Worm (Caenorhabditis elegans) whole organism, L2 larva: ENCODE data around the gene cor-1.

Experiments used
- C34F6.9 ChIP-seq: fragments of 150-350 bp; optimal IDR thresholded peaks from 2 replicates; lab custom pipeline; 2014; ENCODE audit warnings: missing biosample characterization, missing genetic modification characterization
- F13H6.1 ChIP-seq: sonication (generic microtip); optimal IDR thresholded peaks from 2 replicates; lab custom pipeline; 2016; ENCODE audit warnings: missing genetic modification characterization, missing compliant biosample characterization
- R02D3.7 ChIP-seq: fragments of 150-350 bp; optimal IDR thresholded peaks from 2 replicates; lab custom pipeline; 2014; ENCODE audit warnings: missing biosample characterization, missing genetic modification characterization
- Y55F3AM.14 ChIP-seq: fragments of 200-800 bp; sonication (Bioruptor generic); optimal IDR thresholded peaks from 2 replicates; lab custom pipeline; 2018; ENCODE audit warnings: mild to moderate bottlenecking, missing genetic modification characterization, missing compliant biosample characterization
- ZK546.5 ChIP-seq: sonication (generic microtip); optimal IDR thresholded peaks from 2 replicates; lab custom pipeline; 2017; ENCODE audit warnings: missing biosample characterization, missing genetic modification characterization
- alr-1 ChIP-seq: fragments of 150-350 bp; optimal IDR thresholded peaks from 2 replicates; lab custom pipeline; 2014; ENCODE audit warnings: missing biosample characterization, missing genetic modification characterization
- aly-2 ChIP-seq: fragments of 150-350 bp; optimal IDR thresholded peaks from 2 replicates; lab custom pipeline; 2014; ENCODE audit warnings: missing biosample characterization, missing genetic modification characterization
- ama-1 ChIP-seq: fragments of 150-350 bp; optimal IDR thresholded peaks from 2 replicates; lab custom pipeline; 2018; ENCODE audit warnings: inconsistent platforms
- blmp-1 ChIP-seq: sonication (generic microtip); optimal IDR thresholded peaks from 2 replicates; lab custom pipeline; 2017; ENCODE audit warnings: missing genetic modification characterization, mild to moderate bottlenecking, missing compliant biosample characterization, antibody characterized with exemption, moderate library complexity; ENCODE audit not compliant: insufficient read depth
- ceh-16 ChIP-seq: fragments of 150-350 bp; optimal IDR thresholded peaks from 2 replicates; lab custom pipeline; 2014; ENCODE audit warnings: missing biosample characterization, missing genetic modification characterization
- ceh-82 ChIP-seq: fragments of 150-350 bp; optimal IDR thresholded peaks from 2 replicates; lab custom pipeline; 2014; ENCODE audit warnings: missing biosample characterization, missing genetic modification characterization
- crh-2 ChIP-seq: sonication (generic microtip); optimal IDR thresholded peaks from 2 replicates; lab custom pipeline; 2017; ENCODE audit warnings: missing biosample characterization, missing genetic modification characterization
- dmd-4 ChIP-seq: sonication (generic microtip); optimal IDR thresholded peaks from 2 replicates; lab custom pipeline; 2017; ENCODE audit warnings: missing biosample characterization, missing genetic modification characterization
- egl-27 ChIP-seq: sonication (generic microtip); optimal IDR thresholded peaks from 3 replicates; lab custom pipeline; 2017; ENCODE audit warnings: missing biosample characterization, missing genetic modification reagents, missing genetic modification characterization
- elt-1 ChIP-seq: fragments of 150-350 bp; optimal IDR thresholded peaks from 2 replicates; lab custom pipeline; 2014; ENCODE audit warnings: missing biosample characterization, missing genetic modification characterization
- elt-3 ChIP-seq: sonication (generic microtip); optimal IDR thresholded peaks from 2 replicates; lab custom pipeline; 2017; ENCODE audit warnings: missing biosample characterization, missing genetic modification characterization
- fos-1 ChIP-seq: fragments of 150-350 bp; optimal IDR thresholded peaks from 2 replicates; lab custom pipeline; 2014; ENCODE audit warnings: missing biosample characterization, missing genetic modification characterization
- gmeb-1 ChIP-seq: fragments of 150-350 bp; optimal IDR thresholded peaks from 2 replicates; lab custom pipeline; 2014; ENCODE audit warnings: missing biosample characterization, missing genetic modification characterization
- lin-11 ChIP-seq: fragments of 150-350 bp; sonication (generic microtip); optimal IDR thresholded peaks from 2 replicates; lab custom pipeline; 2014; ENCODE audit warnings: missing biosample characterization, missing genetic modification characterization, inconsistent platforms, mixed read lengths
- lin-13 ChIP-seq: fragments of 150-350 bp; optimal IDR thresholded peaks from 2 replicates; lab custom pipeline; 2014; ENCODE audit warnings: missing biosample characterization, missing genetic modification reagents, missing genetic modification characterization
- lin-39 ChIP-seq: fragments of 150-350 bp; optimal IDR thresholded peaks from 2 replicates; lab custom pipeline; 2014; ENCODE audit warnings: missing biosample characterization, missing genetic modification reagents, missing genetic modification characterization
- lsy-2 ChIP-seq, 2 experiments: fragments of 150-350 bp in 1 of 2; sonication (generic microtip) in 1 of 2; optimal IDR thresholded peaks; 2 replicates each; lab custom pipeline; 2014 to 2017; ENCODE audit warnings: missing biosample characterization in 2 of 2, missing genetic modification characterization in 2 of 2
- mab-5 ChIP-seq: fragments of 150-350 bp; optimal IDR thresholded peaks from 2 replicates; lab custom pipeline; 2014; ENCODE audit warnings: missing biosample characterization, missing genetic modification characterization
- mbf-1 ChIP-seq: sonication (generic microtip); optimal IDR thresholded peaks from 2 replicates; lab custom pipeline; 2017; ENCODE audit warnings: missing biosample characterization, missing genetic modification characterization
- mdl-1 ChIP-seq, 2 experiments: fragments of 150-350 bp in 1 of 2; sonication (generic microtip) in 1 of 2; optimal IDR thresholded peaks; 2 replicates each; lab custom pipeline; 2017; ENCODE audit warnings: missing biosample characterization in 2 of 2, missing genetic modification characterization in 2 of 2
- nhr-10 ChIP-seq: sonication (generic microtip); optimal IDR thresholded peaks from 2 replicates; lab custom pipeline; 2017; ENCODE audit warnings: missing biosample characterization, missing genetic modification characterization
- nhr-11 ChIP-seq: fragments of 150-350 bp; optimal IDR thresholded peaks from 2 replicates; lab custom pipeline; 2014; ENCODE audit warnings: missing biosample characterization, missing genetic modification characterization
- nhr-12 ChIP-seq: fragments of 150-350 bp; optimal IDR thresholded peaks from 2 replicates; lab custom pipeline; 2014; ENCODE audit warnings: missing biosample characterization, missing genetic modification characterization
- nhr-129 ChIP-seq: fragments of 150-350 bp; optimal IDR thresholded peaks from 2 replicates; lab custom pipeline; 2014; ENCODE audit warnings: missing biosample characterization, missing genetic modification characterization
- nhr-21 ChIP-seq: fragments of 150-350 bp; optimal IDR thresholded peaks from 2 replicates; lab custom pipeline; 2014; ENCODE audit warnings: missing biosample characterization, missing genetic modification characterization
- nhr-23 ChIP-seq: fragments of 150-350 bp; optimal IDR thresholded peaks from 2 replicates; lab custom pipeline; 2014; ENCODE audit warnings: missing biosample characterization, missing genetic modification reagents, missing genetic modification characterization
- nhr-237 ChIP-seq: fragments of 150-350 bp; optimal IDR thresholded peaks from 2 replicates; lab custom pipeline; 2014; ENCODE audit warnings: missing biosample characterization, missing genetic modification characterization
- nhr-25 ChIP-seq: fragments of 150-350 bp; sonication (generic microtip); optimal IDR thresholded peaks from 3 replicates; lab custom pipeline; 2014; ENCODE audit warnings: missing biosample characterization, missing genetic modification characterization
- nhr-6 ChIP-seq: fragments of 150-350 bp; optimal IDR thresholded peaks from 2 replicates; lab custom pipeline; 2014; ENCODE audit warnings: missing biosample characterization, missing genetic modification characterization
- nhr-77 ChIP-seq: fragments of 150-350 bp; optimal IDR thresholded peaks from 2 replicates; lab custom pipeline; 2014; ENCODE audit warnings: missing biosample characterization, missing genetic modification characterization
- peb-1 ChIP-seq: fragments of 150-350 bp; optimal IDR thresholded peaks from 2 replicates; lab custom pipeline; 2014; ENCODE audit warnings: missing biosample characterization, missing genetic modification characterization
- sem-4 ChIP-seq: fragments of 150-350 bp; optimal IDR thresholded peaks from 2 replicates; lab custom pipeline; 2014; ENCODE audit warnings: missing biosample characterization, missing genetic modification reagents, missing genetic modification characterization
- skn-1 ChIP-seq: sonication (generic microtip); optimal IDR thresholded peaks from 2 replicates; lab custom pipeline; 2017; ENCODE audit warnings: missing biosample characterization, missing genetic modification characterization
- sma-3 ChIP-seq: sonication (generic microtip); optimal IDR thresholded peaks from 2 replicates; lab custom pipeline; 2016; ENCODE audit warnings: missing genetic modification reagents, missing genetic modification characterization, missing compliant biosample characterization
- sma-9 ChIP-seq, 2 experiments: fragments of 150-350 bp in 1 of 2; sonication (generic microtip) in 1 of 2; optimal IDR thresholded peaks; 2 replicates each; lab custom pipeline; 2014 to 2016; ENCODE audit warnings: missing genetic modification characterization in 2 of 2, mild to moderate bottlenecking in 1 of 2, missing biosample characterization in 1 of 2, missing compliant biosample characterization in 1 of 2, missing genetic modification reagents in 1 of 2, moderate library complexity in 1 of 2
- snpc-4 ChIP-seq: fragments of 150-350 bp; optimal IDR thresholded peaks from 2 replicates; lab custom pipeline; 2014; ENCODE audit warnings: missing biosample characterization, missing genetic modification characterization
- unc-39 ChIP-seq: fragments of 150-350 bp; optimal IDR thresholded peaks from 2 replicates; lab custom pipeline; 2014; ENCODE audit warnings: missing biosample characterization, missing genetic modification characterization
- unc-55 ChIP-seq: fragments of 150-350 bp; sonication (generic microtip); optimal IDR thresholded peaks from 3 replicates; lab custom pipeline; 2014; ENCODE audit warnings: missing biosample characterization, missing genetic modification reagents, missing genetic modification characterization
- unc-62 ChIP-seq: fragments of 150-350 bp; optimal IDR thresholded peaks from 2 replicates; lab custom pipeline; 2014; ENCODE audit warnings: missing biosample characterization, missing genetic modification reagents, missing genetic modification characterization
- zag-1 ChIP-seq: fragments of 150-350 bp; optimal IDR thresholded peaks from 2 replicates; lab custom pipeline; 2014; ENCODE audit warnings: missing biosample characterization, missing genetic modification characterization
- ztf-1 ChIP-seq: fragments of 200-800 bp; sonication (Bioruptor generic); conservative IDR thresholded peaks from 2 replicates; pipeline ENCODE4 v1.3.6; 2022; ENCODE audit warnings: missing genetic modification characterization, missing compliant biosample characterization
- ztf-4 ChIP-seq: fragments of 150-350 bp; optimal IDR thresholded peaks from 2 replicates; lab custom pipeline; 2014; ENCODE audit warnings: missing biosample characterization, missing genetic modification characterization

Gene cor-1

ce11 chrIII:10285623-10286022, 36.7 kb downstream of the cor-1 start, which contains the start of gene K10G9.2:
Gene K10G9.2, plus strand, starts transcription at chrIII:10285923.
- TF ChIP-seq dmd-4 (tag; lab: Kevin White, UChicago), result no peak
- TF ChIP-seq ztf-4 (tag; lab: Kevin White, UChicago), result no peak
- TF ChIP-seq skn-1 (tag; lab: Kevin White, UChicago), result no peak
- no peak for TF ChIP-seq elt-1
- TF ChIP-seq sma-9 (GFP tag; optimal IDR thresholded peaks at IDR 0.05; lab: Kevin White, UChicago), result no peak
- no peak for TF ChIP-seq sma-9 (tag; optimal IDR thresholded peaks at IDR 0.05; lab: Kevin White, UChicago)
- TF ChIP-seq unc-62 (GFP tag; lab: Kevin White, UChicago), result no peak
- TF ChIP-seq elt-3 (tag; lab: Kevin White, UChicago), result no peak
- no peak for TF ChIP-seq nhr-6 (tag; lab: Kevin White, UChicago)
- no peak for TF ChIP-seq ama-1
- TF ChIP-seq zag-1, result no peak
- no peak for TF ChIP-seq mbf-1 (tag; lab: Kevin White, UChicago)
- no peak for TF ChIP-seq nhr-77 (tag; lab: Kevin White, UChicago)
- no peak for TF ChIP-seq snpc-4 (tag; lab: Kevin White, UChicago)

- TF ChIP-seq lin-11 (tag; lab: Kevin White, UChicago) (no peak), F13H6.1 (tag; lab: Kevin White, UChicago) (no peak), lin-13 (GFP tag; lab: Kevin White, UChicago) (no peak), sma-9 (GFP tag; optimal IDR thresholded peaks at IDR 0.05; lab: Kevin White, UChicago) (peak; percentile 9), sma-9 (tag; optimal IDR thresholded peaks at IDR 0.05; lab: Kevin White, UChicago) (no peak)
Measured at ce11 chrIII:10289790-10290189, 40.9 kb downstream of the cor-1 start.

- TF ChIP-seq unc-55 (GFP tag; lab: Kevin White, UChicago), result no peak
- no peak for TF ChIP-seq nhr-23
- no peak for TF ChIP-seq ceh-16 (tag; lab: Kevin White, UChicago)
- TF ChIP-seq fos-1 (tag; lab: Kevin White, UChicago), result peak; percentile 63
- TF ChIP-seq lin-39 (tag; lab: Kevin White, UChicago), result no peak
- TF ChIP-seq egl-27 (tag; lab: Kevin White, UChicago), result no peak
- no peak for TF ChIP-seq Y55F3AM.14
- TF ChIP-seq nhr-12 (tag; lab: Kevin White, UChicago), result no peak
- no peak for TF ChIP-seq mdl-1 (tag; optimal IDR thresholded peaks at IDR 0.05; lab: Kevin White, UChicago)
- TF ChIP-seq ztf-4 (tag; lab: Kevin White, UChicago), result no peak
- TF ChIP-seq skn-1 (tag; lab: Kevin White, UChicago), result no peak
- no peak for TF ChIP-seq elt-3 (tag; lab: Kevin White, UChicago)
- TF ChIP-seq blmp-1 (tag; lab: Kevin White, UChicago), result peak; percentile 19
- TF ChIP-seq dmd-4 (tag; lab: Kevin White, UChicago), result no peak
- no peak for TF ChIP-seq nhr-237 (tag; lab: Kevin White, UChicago)
- TF ChIP-seq sma-9 (GFP tag; optimal IDR thresholded peaks at IDR 0.05; lab: Kevin White, UChicago), result peak; percentile 48
- TF ChIP-seq sma-9 (tag; optimal IDR thresholded peaks at IDR 0.05; lab: Kevin White, UChicago), result no peak
- TF ChIP-seq R02D3.7 (tag; lab: Kevin White, UChicago), result no peak
- TF ChIP-seq sem-4 (tag; lab: Kevin White, UChicago), result no peak
- TF ChIP-seq sma-3 (GFP tag; lab: Kevin White, UChicago), result peak; percentile 25
- TF ChIP-seq nhr-25 (tag; lab: Kevin White, UChicago), result peak; percentile 77
- TF ChIP-seq lin-13 (GFP tag; lab: Kevin White, UChicago), result no peak
- no peak for TF ChIP-seq F13H6.1 (tag; lab: Kevin White, UChicago)
- TF ChIP-seq unc-62 (GFP tag; lab: Kevin White, UChicago), result no peak
- no peak for TF ChIP-seq aly-2
- TF ChIP-seq C34F6.9 (tag; lab: Kevin White, UChicago), result no peak
- TF ChIP-seq nhr-11 (tag; lab: Kevin White, UChicago), result no peak
- no peak for TF ChIP-seq ceh-82 (tag; lab: Kevin White, UChicago)
- TF ChIP-seq peb-1 (tag; lab: Kevin White, UChicago), result no peak
- no peak for TF ChIP-seq unc-39
- peak; percentile 77 for TF ChIP-seq nhr-129 (tag; lab: Kevin White, UChicago)
- no peak for TF ChIP-seq mbf-1 (tag; lab: Kevin White, UChicago)
- TF ChIP-seq nhr-10 (tag; lab: Kevin White, UChicago), result no peak
- peak; percentile 22 for TF ChIP-seq crh-2 (tag; lab: Kevin White, UChicago)
- no peak for TF ChIP-seq nhr-6 (tag; lab: Kevin White, UChicago)
- TF ChIP-seq lsy-2 (tag; optimal IDR thresholded peaks at IDR 0.05; lab: Kevin White, UChicago), result peak in 1 of 2 experiments; percentile 5
- no peak for TF ChIP-seq ZK546.5
- TF ChIP-seq elt-1, result no peak
- TF ChIP-seq lin-11 (tag; lab: Kevin White, UChicago), result no peak
- TF ChIP-seq snpc-4 (tag; lab: Kevin White, UChicago), result no peak
- TF ChIP-seq nhr-21, result no peak
- TF ChIP-seq alr-1 (tag; lab: Kevin White, UChicago), result no peak
- no peak for TF ChIP-seq gmeb-1
- TF ChIP-seq ztf-1 (GFP tag; lab: Robert Waterston, UW), result no peak
- TF ChIP-seq nhr-77 (tag; lab: Kevin White, UChicago), result no peak
- TF ChIP-seq zag-1, result no peak
- no peak for TF ChIP-seq mab-5 (tag; lab: Kevin White, UChicago)
- no peak for TF ChIP-seq ama-1
Measured at ce11 chrIII:10290541-10290940, 41.6 kb downstream of the cor-1 start.
